Worm (Caenorhabditis elegans): ENCODE data around the gene lido-18.

ce11 chrIII:7618294-7618693, 43.8 kb upstream of the lido-18 start:
- TF ChIP-seq nhr-76 (tag; optimal IDR thresholded peaks at IDR 0.05) (no peak), snpc-4 (tag; optimal IDR thresholded peaks at IDR 0.05) (no peak), unc-39 (tag; optimal IDR thresholded peaks at IDR 0.05) (no peak), unc-62 (GFP tag; optimal IDR thresholded peaks at IDR 0.05) (no peak), elt-3 (tag; optimal IDR thresholded peaks at IDR 0.05) (no peak), ceh-39 (tag; optimal IDR thresholded peaks at IDR 0.05) (no peak), blmp-1 (tag; optimal IDR thresholded peaks at IDR 0.05) (no peak), nhr-237 (tag; optimal IDR thresholded peaks at IDR 0.05) (no peak), nhr-28 (tag; optimal IDR thresholded peaks at IDR 0.05) (no peak)

Data from whole organism, mixed stage, embryonic.